Worm (Caenorhabditis elegans): Measurements from ENCODE around the gene ttr-46.

The ttr-46 gene

DNA sequence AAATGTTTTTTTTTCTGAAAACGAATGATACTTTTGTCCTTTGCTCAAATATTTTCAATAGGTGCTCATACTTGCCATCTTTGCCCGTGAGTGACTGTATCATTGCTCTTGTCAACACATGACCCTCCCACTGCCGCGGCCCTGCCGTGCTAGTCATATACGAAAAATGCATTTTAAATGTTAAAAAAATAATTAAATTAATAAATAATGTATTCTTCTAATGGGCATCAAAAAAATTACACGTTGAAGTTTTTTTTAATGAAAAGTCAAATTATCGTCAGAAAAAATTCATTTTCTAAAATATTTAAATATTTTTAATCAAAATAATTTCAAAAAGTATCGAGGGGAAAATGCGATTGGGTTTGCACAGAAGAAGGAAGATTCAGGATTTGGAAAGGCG, 28.6 kb upstream of the ttr-46 start, which contains the start of gene C50H2.7:
Gene C50H2.7, plus strand, starts transcription at position 301 of the 400 bp plus-strand sequence.
- TF ChIP-seq ztf-29 (GFP tag; IDR thresholded peaks at IDR 0.05) (no peak), ztf-23 (GFP tag; IDR thresholded peaks at IDR 0.05) (no peak), med-1 (GFP tag; optimal IDR thresholded peaks at IDR 0.05; ENCODE audit: insufficient read depth) (no peak), T22C8.4 (GFP tag; IDR thresholded peaks at IDR 0.05) (no peak), cog-1 (tag; optimal IDR thresholded peaks at IDR 0.05) (no peak), flt-1 (GFP tag; IDR thresholded peaks at IDR 0.05) (no peak), tab-1 (GFP tag; IDR thresholded peaks at IDR 0.05) (no peak), ref-1 (GFP tag; conservative IDR thresholded peaks at IDR 0.05) (no peak), klf-2 (GFP tag; conservative IDR thresholded peaks at IDR 0.05) (no peak)

ce11 chrV:9924389-9924788, 26.6 kb upstream of the ttr-46 start:
- TF ChIP-seq ref-1 (GFP tag; conservative IDR thresholded peaks at IDR 0.05), result no peak
- no peak for TF ChIP-seq klf-2 (GFP tag; conservative IDR thresholded peaks at IDR 0.05)
- no peak for TF ChIP-seq ztf-29 (GFP tag; IDR thresholded peaks at IDR 0.05)
- no peak for TF ChIP-seq med-1 (GFP tag; optimal IDR thresholded peaks at IDR 0.05; ENCODE audit: insufficient read depth)
- TF ChIP-seq T22C8.4 (GFP tag; IDR thresholded peaks at IDR 0.05), result no peak
- TF ChIP-seq tab-1 (GFP tag; IDR thresholded peaks at IDR 0.05), result no peak
- TF ChIP-seq cog-1 (tag; optimal IDR thresholded peaks at IDR 0.05), result no peak
- TF ChIP-seq ztf-23 (GFP tag; IDR thresholded peaks at IDR 0.05), result no peak
- no peak for TF ChIP-seq flt-1 (GFP tag; IDR thresholded peaks at IDR 0.05)

ce11 chrV:9925647-9926046, 25.4 kb upstream of the ttr-46 start:
- no peak for TF ChIP-seq ref-1 (GFP tag; conservative IDR thresholded peaks at IDR 0.05)
- no peak for TF ChIP-seq T22C8.4 (GFP tag; IDR thresholded peaks at IDR 0.05)
- no peak for TF ChIP-seq flt-1 (GFP tag; IDR thresholded peaks at IDR 0.05)
- no peak for TF ChIP-seq cog-1 (tag; optimal IDR thresholded peaks at IDR 0.05)
- TF ChIP-seq ztf-29 (GFP tag; IDR thresholded peaks at IDR 0.05), result no peak
- no peak for TF ChIP-seq tab-1 (GFP tag; IDR thresholded peaks at IDR 0.05)
- TF ChIP-seq med-1 (GFP tag; optimal IDR thresholded peaks at IDR 0.05; ENCODE audit: insufficient read depth), result no peak
- TF ChIP-seq ztf-23 (GFP tag; IDR thresholded peaks at IDR 0.05), result no peak
- no peak for TF ChIP-seq klf-2 (GFP tag; conservative IDR thresholded peaks at IDR 0.05)

- no peak for TF ChIP-seq ztf-23 (GFP tag; IDR thresholded peaks at IDR 0.05)
- no peak for TF ChIP-seq klf-2 (GFP tag; conservative IDR thresholded peaks at IDR 0.05)
- no peak for TF ChIP-seq flt-1 (GFP tag; IDR thresholded peaks at IDR 0.05)
- TF ChIP-seq ztf-29 (GFP tag; IDR thresholded peaks at IDR 0.05), result no peak
- no peak for TF ChIP-seq ref-1 (GFP tag; conservative IDR thresholded peaks at IDR 0.05)
- no peak for TF ChIP-seq tab-1 (GFP tag; IDR thresholded peaks at IDR 0.05)
- TF ChIP-seq T22C8.4 (GFP tag; IDR thresholded peaks at IDR 0.05), result no peak
- TF ChIP-seq cog-1 (tag; optimal IDR thresholded peaks at IDR 0.05), result no peak
These were observed 24.8 kb upstream of the ttr-46 start, which contains the start of gene C50H2.13 for ce11 chrV:9926240-9926639. Gene C50H2.13 (plus strand): TSS chrV:9926540.

ce11 chrV:9927381-9927780, 23.7 kb upstream of the ttr-46 start:
- no peak for TF ChIP-seq ztf-23 (GFP tag; IDR thresholded peaks at IDR 0.05)
- no peak for TF ChIP-seq T22C8.4 (GFP tag; IDR thresholded peaks at IDR 0.05)
- TF ChIP-seq klf-2 (GFP tag; conservative IDR thresholded peaks at IDR 0.05), result no peak
- TF ChIP-seq flt-1 (GFP tag; IDR thresholded peaks at IDR 0.05), result no peak
- no peak for TF ChIP-seq ztf-29 (GFP tag; IDR thresholded peaks at IDR 0.05)

DNA sequence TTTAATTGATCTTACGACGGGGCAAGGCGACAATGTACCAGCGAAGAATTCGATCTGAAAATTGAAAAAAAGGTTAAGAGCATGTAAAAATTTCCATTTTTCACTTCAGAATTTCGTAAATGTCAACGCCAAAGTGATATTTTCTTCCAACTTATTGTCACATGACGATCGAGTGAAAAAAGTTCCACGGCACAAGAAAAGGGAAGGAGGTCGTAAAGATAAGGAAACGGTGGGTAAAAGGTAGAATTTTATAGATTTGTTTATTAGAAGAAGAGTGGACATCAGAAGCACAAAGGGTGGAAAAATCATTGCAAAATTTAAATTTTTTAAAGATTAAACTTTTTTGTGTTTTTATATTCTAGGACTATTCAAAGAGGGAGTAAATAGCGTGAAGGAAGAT, 23.1 kb upstream of the ttr-46 start:
- TF ChIP-seq ref-1 (GFP tag; conservative IDR thresholded peaks at IDR 0.05), result no peak
- TF ChIP-seq klf-2 (GFP tag; conservative IDR thresholded peaks at IDR 0.05), result no peak

- TF ChIP-seq med-1 (GFP tag; optimal IDR thresholded peaks at IDR 0.05; ENCODE audit: insufficient read depth) (peak; percentile 46), ref-1 (GFP tag; conservative IDR thresholded peaks at IDR 0.05) (no peak), T22C8.4 (GFP tag; IDR thresholded peaks at IDR 0.05) (no peak), cog-1 (tag; optimal IDR thresholded peaks at IDR 0.05) (no peak)
These were observed 20.4 kb upstream of the ttr-46 start, which contains the start of the genes rmh-2 and suds-3 for ce11 chrV:9930612-9931065. Gene rmh-2 (minus strand): TSS chrV:9930775. Gene suds-3 (plus strand): TSS chrV:9931015.

DNA sequence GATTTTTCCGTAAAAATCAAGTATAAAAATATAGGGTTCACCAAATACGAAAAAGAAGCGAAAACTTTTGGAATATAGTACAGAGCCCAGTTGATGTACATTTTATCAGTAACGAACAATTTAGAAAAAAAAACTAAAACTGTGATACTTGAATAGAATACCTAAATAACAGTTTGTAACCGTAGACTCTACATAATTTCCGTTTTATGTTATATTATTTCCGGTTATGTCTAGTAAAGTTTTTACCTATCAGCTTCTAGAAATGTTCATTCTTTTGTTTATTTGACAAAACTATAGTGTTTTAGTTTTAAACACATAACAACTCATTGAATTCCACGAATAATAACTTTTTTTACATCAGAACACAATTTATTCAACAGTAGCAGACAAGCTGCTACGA, 13.6 kb upstream of the ttr-46 start, which contains the start of gene srj-33:
Gene srj-33, minus strand, starts transcription at position 101 of the 400 bp plus-strand sequence.
- TF ChIP-seq cog-1 (tag; optimal IDR thresholded peaks at IDR 0.05), result no peak
- no peak for TF ChIP-seq ref-1 (GFP tag; conservative IDR thresholded peaks at IDR 0.05)
- TF ChIP-seq flt-1 (GFP tag; IDR thresholded peaks at IDR 0.05), result no peak
- no peak for TF ChIP-seq tab-1 (GFP tag; IDR thresholded peaks at IDR 0.05)
- no peak for TF ChIP-seq T22C8.4 (GFP tag; IDR thresholded peaks at IDR 0.05)
- TF ChIP-seq ztf-23 (GFP tag; IDR thresholded peaks at IDR 0.05), result no peak
- no peak for TF ChIP-seq klf-2 (GFP tag; conservative IDR thresholded peaks at IDR 0.05)
- TF ChIP-seq ztf-29 (GFP tag; IDR thresholded peaks at IDR 0.05), result no peak
- TF ChIP-seq med-1 (GFP tag; optimal IDR thresholded peaks at IDR 0.05; ENCODE audit: insufficient read depth), result no peak

DNA sequence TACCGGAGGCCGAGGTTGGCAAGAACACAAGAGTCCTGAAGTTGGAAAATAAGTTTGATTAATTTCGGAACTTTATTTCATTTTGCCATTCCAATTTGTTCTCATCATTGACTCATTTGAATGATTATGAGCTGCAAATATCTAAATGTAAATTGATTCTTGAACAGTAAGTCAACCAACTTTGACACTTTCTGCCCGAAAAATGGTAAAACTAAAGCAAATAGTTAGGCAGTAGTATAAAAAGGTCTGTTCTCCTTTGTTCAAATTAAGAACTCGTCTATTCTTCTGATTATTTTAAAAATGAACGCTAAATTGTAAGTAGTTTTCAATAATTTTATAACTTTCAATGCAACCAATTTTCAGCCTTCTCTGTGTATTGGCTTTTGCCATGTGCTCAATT, 8.0 kb upstream of the ttr-46 start, which contains the start of gene fipr-12:
Gene fipr-12, plus strand, starts transcription at position 301 of the 400 bp plus-strand sequence.
- TF ChIP-seq flt-1 (GFP tag; IDR thresholded peaks at IDR 0.05), result no peak
- no peak for TF ChIP-seq med-1 (GFP tag; optimal IDR thresholded peaks at IDR 0.05; ENCODE audit: insufficient read depth)
- no peak for TF ChIP-seq ztf-29 (GFP tag; IDR thresholded peaks at IDR 0.05)
- no peak for TF ChIP-seq klf-2 (GFP tag; conservative IDR thresholded peaks at IDR 0.05)
- TF ChIP-seq T22C8.4 (GFP tag; IDR thresholded peaks at IDR 0.05), result no peak
- no peak for TF ChIP-seq tab-1 (GFP tag; IDR thresholded peaks at IDR 0.05)
- TF ChIP-seq ztf-23 (GFP tag; IDR thresholded peaks at IDR 0.05), result no peak
- TF ChIP-seq cog-1 (tag; optimal IDR thresholded peaks at IDR 0.05), result no peak
- no peak for TF ChIP-seq ref-1 (GFP tag; conservative IDR thresholded peaks at IDR 0.05)

DNA sequence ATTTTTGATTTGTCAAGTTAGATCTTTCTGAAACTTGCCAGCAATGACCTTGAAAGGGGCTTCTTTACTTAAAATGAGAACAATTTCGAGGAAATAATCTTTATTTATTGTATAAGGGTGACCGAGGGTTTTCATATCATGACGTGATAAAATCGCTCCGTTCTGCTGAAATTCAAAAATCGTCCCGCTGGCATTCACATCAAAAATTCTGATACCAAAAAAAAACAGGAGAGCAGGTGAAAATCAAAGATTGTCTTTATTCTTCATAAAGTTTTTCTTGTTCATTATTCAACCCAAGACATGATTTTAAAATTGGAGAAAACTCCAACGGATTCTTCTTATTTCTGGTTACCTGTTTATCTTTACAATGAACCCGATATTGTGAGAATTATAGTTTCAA, 6.9 kb upstream of the ttr-46 start, which contains the start of gene sre-28:
Gene sre-28, plus strand, starts transcription at position 301 of the 400 bp plus-strand sequence.
- TF ChIP-seq ztf-29 (GFP tag; IDR thresholded peaks at IDR 0.05) (no peak), tab-1 (GFP tag; IDR thresholded peaks at IDR 0.05) (no peak), klf-2 (GFP tag; conservative IDR thresholded peaks at IDR 0.05) (no peak), med-1 (GFP tag; optimal IDR thresholded peaks at IDR 0.05; ENCODE audit: insufficient read depth) (no peak), T22C8.4 (GFP tag; IDR thresholded peaks at IDR 0.05) (no peak), flt-1 (GFP tag; IDR thresholded peaks at IDR 0.05) (no peak), ztf-23 (GFP tag; IDR thresholded peaks at IDR 0.05) (no peak), cog-1 (tag; optimal IDR thresholded peaks at IDR 0.05) (no peak), ref-1 (GFP tag; conservative IDR thresholded peaks at IDR 0.05) (no peak)
